Worm (Caenorhabditis elegans) whole organism, L1 larva: ENCODE results near the gene sri-60.

ENCODE experiments used
- nhr-71 ChIP-seq: sonication (generic microtip); optimal IDR thresholded peaks from 2 replicates; lab custom pipeline; 2016; ENCODE audit warnings: mild to moderate bottlenecking, missing genetic modification characterization, moderate library complexity, missing compliant biosample characterization
- snpc-4 ChIP-seq: fragments of 150-350 bp; optimal IDR thresholded peaks from 2 replicates; lab custom pipeline; 2014; ENCODE audit warnings: missing biosample characterization, missing genetic modification characterization
- zag-1 ChIP-seq: fragments of 150-350 bp; optimal IDR thresholded peaks from 2 replicates; lab custom pipeline; 2014; ENCODE audit warnings: missing biosample characterization, missing genetic modification characterization

DNA sequence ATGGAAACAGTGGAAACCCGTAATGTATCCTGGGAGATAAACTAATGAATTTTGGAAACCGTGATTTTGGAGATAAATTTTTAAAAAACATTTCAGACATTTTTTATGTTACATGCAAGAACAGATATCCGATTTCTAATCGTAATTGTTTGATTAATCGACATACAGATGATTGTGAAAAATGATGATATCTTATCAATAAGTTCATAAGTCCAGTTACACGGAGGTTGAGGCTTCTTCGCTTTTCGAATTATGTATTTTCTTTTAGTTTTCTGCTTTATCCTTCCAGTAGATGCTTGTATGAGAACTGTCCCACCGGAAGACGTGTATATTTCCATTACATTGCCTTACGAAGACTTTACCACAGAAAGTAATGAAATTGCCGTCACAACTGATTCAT, 37.1 kb downstream of the sri-60 start, which contains the start of gene F22E5.22:
- TF ChIP-seq zag-1 = no peak
- no peak for TF ChIP-seq snpc-4 (tag; lab: Kevin White, UChicago)
- TF ChIP-seq nhr-71 (tag; lab: Kevin White, UChicago) = no peak
